Worm (Caenorhabditis elegans) whole organism, L4/young adult: ENCODE data around the gene epg-9.

Experiments used
- W03F9.2 ChIP-seq: fragments of 150-350 bp; optimal IDR thresholded peaks from 2 replicates; lab custom pipeline; 2014; ENCODE audit warnings: missing biosample characterization, missing genetic modification characterization
- dao-5 ChIP-seq: sonication (generic microtip); optimal IDR thresholded peaks from 2 replicates; lab custom pipeline; 2016; ENCODE audit warnings: missing genotype, missing genetic modification characterization, moderate library complexity, missing compliant biosample characterization

- TF ChIP-seq dao-5 (tag; lab: Kevin White, UChicago), result peak; percentile 53
- TF ChIP-seq W03F9.2 (tag; lab: Kevin White, UChicago), result peak; percentile 91
Observed at ce11 chrIV:2601988-2602861, 1.3 kb downstream of the epg-9 start.
